Worm (Caenorhabditis elegans) whole organism, mixed stage, embryonic: ENCODE measurements around the gene C05B5.12.

ENCODE experiments used
- M03D4.4 ChIP-seq: sonication (generic microtip); optimal IDR thresholded peaks from 2 replicates; lab custom pipeline; 2017; ENCODE audit warnings: mild to moderate bottlenecking, missing genetic modification characterization, missing compliant biosample characterization
- bed-3 ChIP-seq: fragments of 200-800 bp; sonication (Bioruptor generic); optimal IDR thresholded peaks from 3 replicates; lab custom pipeline; 2018; ENCODE audit warnings: mild to moderate bottlenecking, missing genetic modification characterization, moderate library complexity, missing compliant biosample characterization
- blmp-1 ChIP-seq: fragments of 150-350 bp; optimal IDR thresholded peaks from 2 replicates; lab custom pipeline; 2014; ENCODE audit warnings: missing biosample characterization, missing genetic modification characterization
- ceh-39 ChIP-seq: fragments of 150-350 bp; optimal IDR thresholded peaks from 2 replicates; lab custom pipeline; 2014; ENCODE audit warnings: missing biosample characterization, missing genetic modification characterization
- ceh-43 ChIP-seq: fragments of 200-800 bp; sonication (Bioruptor generic); optimal IDR thresholded peaks from 2 replicates; lab custom pipeline; 2018; ENCODE audit warnings: mild to moderate bottlenecking, missing genetic modification characterization, moderate library complexity, missing compliant biosample characterization
- ceh-83 ChIP-seq: fragments of 200-800 bp; sonication (Bioruptor generic); optimal IDR thresholded peaks from 2 replicates; lab custom pipeline; 2018; ENCODE audit warnings: mild to moderate bottlenecking, missing genetic modification characterization, missing compliant biosample characterization
- ces-1 ChIP-seq: fragments of 150-350 bp; optimal IDR thresholded peaks from 2 replicates; lab custom pipeline; 2014; ENCODE audit warnings: missing biosample characterization, missing genetic modification reagents, missing genetic modification characterization
- elt-1 ChIP-seq: sonication (generic microtip); optimal IDR thresholded peaks from 2 replicates; lab custom pipeline; 2017; ENCODE audit warnings: missing genetic modification characterization, mild to moderate bottlenecking, missing compliant biosample characterization, antibody characterized with exemption, moderate library complexity, borderline replicate concordance; ENCODE audit not compliant: insufficient read depth
- elt-3 ChIP-seq: fragments of 150-350 bp; optimal IDR thresholded peaks from 2 replicates; lab custom pipeline; 2014; ENCODE audit warnings: missing biosample characterization, missing genetic modification characterization
- ham-2 ChIP-seq: fragments of 200-800 bp; sonication (Bioruptor generic); optimal IDR thresholded peaks from 2 replicates; lab custom pipeline; 2018; ENCODE audit warnings: mild to moderate bottlenecking, missing genetic modification characterization, missing compliant biosample characterization
- hlh-1 ChIP-seq: fragments of 150-350 bp; optimal IDR thresholded peaks from 2 replicates; lab custom pipeline; 2014; ENCODE audit warnings: missing biosample characterization, missing genetic modification reagents, missing genetic modification characterization
- lin-13 ChIP-seq: fragments of 150-350 bp; optimal IDR thresholded peaks from 2 replicates; lab custom pipeline; 2014; ENCODE audit warnings: missing biosample characterization, missing genetic modification characterization
- lin-32 ChIP-seq: fragments of 200-800 bp; sonication (Bioruptor generic); optimal IDR thresholded peaks from 2 replicates; lab custom pipeline; 2018; ENCODE audit warnings: mild to moderate bottlenecking, missing genetic modification characterization, missing compliant biosample characterization
- lsy-2 ChIP-seq: fragments of 150-350 bp; optimal IDR thresholded peaks from 2 replicates; lab custom pipeline; 2014; ENCODE audit warnings: missing biosample characterization, missing genetic modification characterization
- mep-1 ChIP-seq: fragments of 150-350 bp; optimal IDR thresholded peaks from 2 replicates; lab custom pipeline; 2017; ENCODE audit warnings: missing biosample characterization, missing genetic modification reagents, missing genetic modification characterization, inconsistent platforms
- mls-2 ChIP-seq: sonication (generic microtip); optimal IDR thresholded peaks from 2 replicates; lab custom pipeline; 2016; ENCODE audit warnings: mild to moderate bottlenecking, missing genetic modification characterization, moderate library complexity, missing compliant biosample characterization
- nhr-12 ChIP-seq: fragments of 150-350 bp; optimal IDR thresholded peaks from 2 replicates; lab custom pipeline; 2014; ENCODE audit warnings: missing biosample characterization, missing genetic modification characterization
- nhr-2 ChIP-seq: fragments of 150-350 bp; optimal IDR thresholded peaks from 2 replicates; lab custom pipeline; 2014; ENCODE audit warnings: missing biosample characterization, missing genetic modification characterization
- nhr-237 ChIP-seq: fragments of 150-350 bp; optimal IDR thresholded peaks from 2 replicates; lab custom pipeline; 2014; ENCODE audit warnings: missing biosample characterization, missing genetic modification characterization
- nhr-76 ChIP-seq: sonication (generic microtip); optimal IDR thresholded peaks from 2 replicates; lab custom pipeline; 2017; ENCODE audit warnings: missing biosample characterization, missing genetic modification characterization
- pha-4 ChIP-seq: fragments of 150-350 bp; optimal IDR thresholded peaks from 2 replicates; lab custom pipeline; 2018; ENCODE audit warnings: missing biosample characterization, missing genetic modification reagents, missing genetic modification characterization
- sem-2 ChIP-seq: fragments of 200-800 bp; sonication (Bioruptor generic); optimal IDR thresholded peaks from 2 replicates; lab custom pipeline; 2018; ENCODE audit warnings: mild to moderate bottlenecking, missing genetic modification characterization, missing compliant biosample characterization
- snpc-4 ChIP-seq: fragments of 150-350 bp; optimal IDR thresholded peaks from 2 replicates; lab custom pipeline; 2014; ENCODE audit warnings: missing biosample characterization, missing genetic modification characterization
- sptf-1 ChIP-seq: sonication (generic microtip); optimal IDR thresholded peaks from 2 replicates; lab custom pipeline; 2017; ENCODE audit warnings: mild to moderate bottlenecking, missing genetic modification characterization, moderate library complexity, missing compliant biosample characterization
- tbx-8 ChIP-seq: fragments of 200-800 bp; sonication (Bioruptor generic); optimal IDR thresholded peaks from 2 replicates; lab custom pipeline; 2018; ENCODE audit warnings: mild to moderate bottlenecking, missing genetic modification characterization, moderate library complexity, missing compliant biosample characterization
- unc-120 ChIP-seq: sonication (generic microtip); optimal IDR thresholded peaks from 2 replicates; lab custom pipeline; 2017; ENCODE audit warnings: missing genetic modification characterization, missing compliant biosample characterization; ENCODE audit not compliant: poor library complexity, severe bottlenecking
- unc-39 ChIP-seq: fragments of 150-350 bp; optimal IDR thresholded peaks from 2 replicates; lab custom pipeline; 2014; ENCODE audit warnings: missing biosample characterization, missing genetic modification characterization
- unc-62 ChIP-seq: fragments of 150-350 bp; optimal IDR thresholded peaks from 2 replicates; lab custom pipeline; 2014; ENCODE audit warnings: missing biosample characterization, missing genetic modification reagents, missing genetic modification characterization
- zip-8 ChIP-seq: fragments of 150-350 bp; optimal IDR thresholded peaks from 2 replicates; lab custom pipeline; 2014; ENCODE audit warnings: missing biosample characterization, missing genetic modification characterization
- ztf-11 ChIP-seq: fragments of 150-350 bp; optimal IDR thresholded peaks from 2 replicates; lab custom pipeline; 2014; ENCODE audit warnings: missing biosample characterization, missing genetic modification characterization

The C05B5.12 gene

DNA sequence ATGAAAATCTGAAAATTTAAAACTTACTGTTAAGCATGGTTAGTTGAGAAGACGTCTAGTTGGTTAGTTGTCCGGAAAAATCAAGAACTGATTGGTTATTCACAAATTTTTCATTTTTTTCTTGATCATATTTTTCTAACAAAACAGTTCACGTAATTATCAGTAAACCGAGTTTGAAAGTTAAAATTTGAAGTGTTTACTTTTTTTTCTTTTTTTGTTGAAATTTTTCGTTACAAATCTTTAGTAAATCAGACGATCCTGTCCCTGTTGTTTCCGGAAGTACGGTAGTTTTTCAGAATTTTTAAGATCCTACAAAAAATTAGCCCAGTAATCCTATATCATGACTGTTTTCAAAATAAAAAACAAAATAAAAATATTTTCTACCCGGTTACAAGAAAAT is 13.2 kb downstream of the C05B5.12 start, which contains the start of gene C05B5.2:
Gene C05B5.2 (minus strand): TSS at position 101 of the 400 bp plus-strand sequence.
- TF ChIP-seq nhr-76 (tag; lab: Kevin White, UChicago) (no peak), M03D4.4 (tag; lab: Kevin White, UChicago) (no peak), nhr-237 (no peak), ztf-11 (tag; lab: Kevin White, UChicago) (no peak), elt-3 (tag; lab: Kevin White, UChicago) (no peak), hlh-1 (tag; lab: Kevin White, UChicago) (no peak), mls-2 (tag; lab: Kevin White, UChicago) (no peak), sptf-1 (no peak), ceh-39 (tag; lab: Kevin White, UChicago) (no peak), lin-32 (GFP tag; lab: Kevin White, UChicago) (no peak), bed-3 (GFP tag; lab: Kevin White, UChicago) (no peak), mep-1 (no peak), ces-1 (GFP tag; lab: Kevin White, UChicago) (no peak), tbx-8 (no peak), nhr-12 (tag; lab: Kevin White, UChicago) (no peak), zip-8 (tag; lab: Kevin White, UChicago) (no peak), lsy-2 (tag; lab: Kevin White, UChicago) (no peak)

ce11 chrIII:10001060-10001459 is 13.9 kb downstream of the C05B5.12 start, which contains the start of gene C05B5.5:
C05B5.5 (plus strand) TSS chrIII:10001360.
- no peak for TF ChIP-seq ceh-83
- TF ChIP-seq snpc-4 (tag; lab: Kevin White, UChicago): no peak
- TF ChIP-seq nhr-76 (tag; lab: Kevin White, UChicago): no peak
- TF ChIP-seq nhr-2 (tag; lab: Kevin White, UChicago): no peak
- no peak for TF ChIP-seq ceh-43 (GFP tag; lab: Kevin White, UChicago)
- TF ChIP-seq sptf-1: no peak
- TF ChIP-seq nhr-237: no peak
- TF ChIP-seq zip-8 (tag; lab: Kevin White, UChicago): no peak
- TF ChIP-seq ztf-11 (tag; lab: Kevin White, UChicago): no peak
- no peak for TF ChIP-seq ceh-39 (tag; lab: Kevin White, UChicago)
- no peak for TF ChIP-seq mep-1
- TF ChIP-seq lsy-2 (tag; lab: Kevin White, UChicago): no peak
- TF ChIP-seq unc-39 (tag; lab: Kevin White, UChicago): no peak

- TF ChIP-seq nhr-2 (tag; lab: Kevin White, UChicago) (no peak), lin-32 (GFP tag; lab: Kevin White, UChicago) (no peak), sem-2 (no peak), ceh-39 (tag; lab: Kevin White, UChicago) (no peak)
Measured at ce11 chrIII:10004213-10004612, 17.0 kb downstream of the C05B5.12 start, which contains the start of gene C05B5.11. C05B5.11 (plus strand) TSS chrIII:10004513.

- no peak for TF ChIP-seq mls-2 (tag; lab: Kevin White, UChicago)
- no peak for TF ChIP-seq unc-62 (GFP tag; lab: Kevin White, UChicago)
- TF ChIP-seq snpc-4 (tag; lab: Kevin White, UChicago): no peak
- no peak for TF ChIP-seq hlh-1 (tag; lab: Kevin White, UChicago)
- no peak for TF ChIP-seq nhr-2 (tag; lab: Kevin White, UChicago)
- no peak for TF ChIP-seq mep-1
- TF ChIP-seq ham-2 (GFP tag; lab: Kevin White, UChicago): no peak
- no peak for TF ChIP-seq ces-1 (GFP tag; lab: Kevin White, UChicago)
- TF ChIP-seq elt-1 (tag; lab: Kevin White, UChicago): no peak
- no peak for TF ChIP-seq nhr-12 (tag; lab: Kevin White, UChicago)
- TF ChIP-seq unc-120 (tag; lab: Kevin White, UChicago): no peak
- TF ChIP-seq blmp-1 (tag; lab: Kevin White, UChicago): no peak
- no peak for TF ChIP-seq ztf-11 (tag; lab: Kevin White, UChicago)
- no peak for TF ChIP-seq lin-13 (tag; lab: Kevin White, UChicago)
- no peak for TF ChIP-seq zip-8 (tag; lab: Kevin White, UChicago)
- TF ChIP-seq ceh-83: no peak
- TF ChIP-seq pha-4: no peak
- TF ChIP-seq elt-3 (tag; lab: Kevin White, UChicago): no peak
- no peak for TF ChIP-seq ceh-43 (GFP tag; lab: Kevin White, UChicago)
Measured at ce11 chrIII:10006734-10007348, 19.7 kb downstream of the C05B5.12 start, which contains the start of gene C05B5.8. C05B5.8 (minus strand) TSS chrIII:10006784.
